Fruit fly (Drosophila melanogaster) whole organism, wandering third instar larva: ENCODE measurements around the gene Tdh.
A peak's percentile ranks its signal among the peaks of the same experiment; 100 is the strongest.

Experiments used
- Abd-B ChIP-seq: fragments of >200 bp; optimal IDR thresholded peaks from 2 replicates; lab custom pipeline; 2017; ENCODE audit warnings: missing biosample characterization, missing genetic modification characterization
- CG32264 ChIP-seq: fragments of 200-800 bp; sonication (Bioruptor generic); optimal IDR thresholded peaks from 2 replicates; lab custom pipeline; 2016; ENCODE audit warnings: missing biosample characterization, missing genetic modification characterization
- CG9705 ChIP-seq: fragments of 200-800 bp; sonication (Bioruptor generic); optimal IDR thresholded peaks from 2 replicates; lab custom pipeline; 2018; ENCODE audit warnings: missing biosample characterization, mild to moderate bottlenecking, missing genetic modification characterization
- CrebA ChIP-seq: fragments of 200-800 bp; sonication (Bioruptor generic); optimal IDR thresholded peaks from 2 replicates; lab custom pipeline; 2016; ENCODE audit warnings: missing biosample characterization, mild to moderate bottlenecking, missing genetic modification characterization, borderline replicate concordance
- Dif ChIP-seq: fragments of 200-275, 200-300 bp; sonication (Bioruptor generic); optimal IDR thresholded peaks from 2 replicates; lab custom pipeline; 2018; ENCODE audit warnings: missing biosample characterization, missing genetic modification characterization; ENCODE audit not compliant: partially characterized antibody
- GATAd ChIP-seq: sonication (Bioruptor generic); optimal IDR thresholded peaks from 2 replicates; lab custom pipeline; 2016; ENCODE audit warnings: missing biosample characterization, missing genetic modification characterization
- HLH106 ChIP-seq: fragments of 200-800 bp; optimal IDR thresholded peaks from 3 replicates; lab custom pipeline; 2019; ENCODE audit warnings: missing biosample characterization, mild to moderate bottlenecking, missing genetic modification characterization, moderate library complexity
- Hnf4 ChIP-seq: fragments of 200-800 bp; sonication (Bioruptor generic); optimal IDR thresholded peaks from 2 replicates; lab custom pipeline; 2016; ENCODE audit warnings: missing biosample characterization, mild to moderate bottlenecking, missing genetic modification characterization
- Hr78 ChIP-seq: fragments of >200 bp; optimal IDR thresholded peaks from 2 replicates; lab custom pipeline; 2017; ENCODE audit warnings: missing biosample characterization, missing genetic modification characterization
- Hr83 ChIP-seq: fragments of 200-300 bp; sonication (Bioruptor generic); optimal IDR thresholded peaks from 2 replicates; lab custom pipeline; 2016; ENCODE audit warnings: missing biosample characterization, mild to moderate bottlenecking, missing genetic modification characterization, moderate library complexity; ENCODE audit not compliant: poor library complexity, severe bottlenecking
- Mio ChIP-seq: sonication (Bioruptor generic); optimal IDR thresholded peaks from 2 replicates; lab custom pipeline; 2016; ENCODE audit warnings: missing biosample characterization, missing genetic modification characterization
- Myc ChIP-seq: fragments of >200 bp; optimal IDR thresholded peaks from 2 replicates; lab custom pipeline; 2017
- N ChIP-seq: fragments of >200 bp; optimal IDR thresholded peaks from 2 replicates; lab custom pipeline; 2018; ENCODE audit warnings: missing biosample characterization, missing external identifiers, missing genetic modification characterization
- OdsH ChIP-seq: fragments of 200-800 bp; sonication (Bioruptor generic); optimal IDR thresholded peaks from 2 replicates; lab custom pipeline; 2016; ENCODE audit warnings: missing biosample characterization, mild to moderate bottlenecking, missing genetic modification characterization
- Rel ChIP-seq, 2 experiments: fragments of 200-800 bp; sonication (Bioruptor generic) in 1 of 2; optimal IDR thresholded peaks; 2 replicates in 1 of 2; 3 replicates in 1 of 2; lab custom pipeline; 2016 to 2019; ENCODE audit warnings: mild to moderate bottlenecking in 2 of 2, missing biosample characterization in 2 of 2, missing genetic modification characterization in 2 of 2, moderate library complexity in 1 of 2
- Sp1 ChIP-seq: fragments of 200-800 bp; sonication (Bioruptor generic); optimal IDR thresholded peaks from 3 replicates; lab custom pipeline; 2019; ENCODE audit warnings: missing biosample characterization, mild to moderate bottlenecking, missing genetic modification characterization, moderate library complexity
- Vsx2 ChIP-seq: fragments of 200-300, 225-300 bp; sonication (Bioruptor generic); optimal IDR thresholded peaks from 2 replicates; lab custom pipeline; 2018; ENCODE audit warnings: missing biosample characterization, missing genetic modification characterization; ENCODE audit not compliant: partially characterized antibody
- br ChIP-seq: fragments of 200-800 bp; sonication (Bioruptor generic); optimal IDR thresholded peaks from 2 replicates; lab custom pipeline; 2016; ENCODE audit warnings: missing biosample characterization, missing genetic modification characterization
- brk ChIP-seq: fragments of 200-800 bp; sonication (Bioruptor generic); optimal IDR thresholded peaks from 2 replicates; lab custom pipeline; 2016; ENCODE audit warnings: missing biosample characterization, mild to moderate bottlenecking, missing genetic modification characterization
- dl ChIP-seq, 2 experiments: fragments of 175-275, 200-275 bp in 1 of 2; fragments of 200-275 bp in 1 of 2; sonication (Bioruptor generic); optimal IDR thresholded peaks; lab custom pipeline; 2018; ENCODE audit warnings: mild to moderate bottlenecking in 2 of 2, missing biosample characterization in 2 of 2, missing genetic modification characterization in 2 of 2, moderate library complexity in 2 of 2; ENCODE audit not compliant: partially characterized antibody in 2 of 2, insufficient read depth in 1 of 2
- dmrt93B ChIP-seq: fragments of 200-800 bp; sonication (Bioruptor generic); optimal IDR thresholded peaks from 2 replicates; lab custom pipeline; 2018; ENCODE audit warnings: missing biosample characterization, mild to moderate bottlenecking, missing genetic modification characterization
- dsf ChIP-seq: sonication (Bioruptor generic); optimal IDR thresholded peaks from 2 replicates; lab custom pipeline; 2016; ENCODE audit warnings: missing biosample characterization, missing genetic modification characterization, borderline replicate concordance
- ey ChIP-seq: fragments of 200-800 bp; sonication (Bioruptor generic); optimal IDR thresholded peaks from 2 replicates; lab custom pipeline; 2016; ENCODE audit warnings: missing biosample characterization, missing genetic modification characterization
- foxo ChIP-seq, 2 experiments: fragments of 200-800 bp; sonication (Bioruptor generic); optimal IDR thresholded peaks; 2 replicates in 1 of 2; 3 replicates in 1 of 2; lab custom pipeline; 2016 to 2017; ENCODE audit warnings: missing biosample characterization in 2 of 2, missing genetic modification characterization in 2 of 2
- fru ChIP-seq: fragments of 200-800 bp; sonication (Bioruptor generic); optimal IDR thresholded peaks from 3 replicates; lab custom pipeline; 2016; ENCODE audit warnings: missing biosample characterization, mild to moderate bottlenecking, missing genetic modification characterization
- h ChIP-seq: fragments of 200-800 bp; sonication (Bioruptor generic); optimal IDR thresholded peaks from 3 replicates; lab custom pipeline; 2016; ENCODE audit warnings: missing biosample characterization, mild to moderate bottlenecking, missing genetic modification characterization
- lola ChIP-seq: fragments of >200 bp; optimal IDR thresholded peaks from 2 replicates; lab custom pipeline; 2017; ENCODE audit warnings: missing biosample characterization, missing genetic modification characterization
- pan ChIP-seq: fragments of >200 bp; optimal IDR thresholded peaks from 2 replicates; lab custom pipeline; 2017
- psq ChIP-seq: fragments of 200-800 bp; sonication (Bioruptor generic); optimal IDR thresholded peaks from 3 replicates; lab custom pipeline; 2017; ENCODE audit warnings: missing biosample characterization, mild to moderate bottlenecking, missing genetic modification characterization, moderate library complexity
- rgr ChIP-seq: fragments of 200-800 bp; sonication (Bioruptor generic); optimal IDR thresholded peaks from 3 replicates; lab custom pipeline; 2016; ENCODE audit warnings: missing biosample characterization, mild to moderate bottlenecking, missing genetic modification characterization
- sage ChIP-seq: fragments of 200-800 bp; sonication (Bioruptor generic); optimal IDR thresholded peaks from 2 replicates; lab custom pipeline; 2016; ENCODE audit warnings: missing biosample characterization, mild to moderate bottlenecking, missing genetic modification characterization
- sv ChIP-seq: fragments of 200-800 bp; sonication (Bioruptor generic); optimal IDR thresholded peaks from 3 replicates; lab custom pipeline; 2016; ENCODE audit warnings: missing biosample characterization, missing genetic modification characterization
- tai ChIP-seq: sonication (Bioruptor generic); optimal IDR thresholded peaks from 2 replicates; lab custom pipeline; 2016; ENCODE audit warnings: missing biosample characterization, missing genetic modification characterization
- woc ChIP-seq: sonication (Bioruptor generic); optimal IDR thresholded peaks from 2 replicates; lab custom pipeline; 2016; ENCODE audit warnings: missing biosample characterization, mild to moderate bottlenecking, missing genetic modification characterization

The Tdh gene

DNA sequence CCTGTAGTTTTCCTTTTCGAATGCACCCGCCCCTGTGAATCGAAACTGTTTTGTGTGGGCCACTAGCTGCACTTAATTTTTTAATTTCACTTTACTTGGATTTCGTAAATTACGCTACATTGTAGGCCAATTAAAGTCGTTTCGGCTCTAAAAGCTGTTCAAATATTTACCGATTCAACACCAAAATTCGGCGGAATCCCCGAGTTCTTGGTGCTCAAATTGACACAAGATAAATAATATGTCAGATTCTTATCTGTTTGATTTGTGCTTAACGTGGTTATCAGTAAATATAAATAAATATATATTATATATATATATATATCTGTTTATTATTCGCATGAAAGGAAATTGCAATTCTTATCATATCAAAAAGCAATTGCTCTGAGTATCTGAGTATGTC lies 18.8 kb upstream of the Tdh start:
- TF ChIP-seq Mio (no peak), dmrt93B (GFP tag; lab: Kevin White, UChicago) (peak; percentile 54), Rel (GFP tag; optimal IDR thresholded peaks at IDR 0.05; lab: Kevin White, UChicago) (peak; percentile 16), Rel (tag; optimal IDR thresholded peaks at IDR 0.05; lab: Kevin White, UChicago) (peak; percentile 99), rgr (GFP tag; lab: Kevin White, UChicago) (peak; percentile 76), foxo (GFP tag; optimal IDR thresholded peaks at IDR 0.05; lab: Kevin White, UChicago) (peak in 1 of 2 experiments; percentile 58), N (GFP tag; lab: Kevin White, UChicago) (no peak), h (GFP tag; lab: Kevin White, UChicago) (peak; percentile 67), brk (peak; percentile 43), CG9705 (GFP tag; lab: Kevin White, UChicago) (peak; percentile 78), br (peak; percentile 24), Hr83 (GFP tag; lab: Kevin White, UChicago) (peak; percentile 76), sv (GFP tag; lab: Kevin White, UChicago) (no peak), OdsH (GFP tag; lab: Kevin White, UChicago) (peak; percentile 51), Abd-B (GFP tag; lab: Kevin White, UChicago) (no peak), lola (GFP tag; lab: Kevin White, UChicago) (no peak), Sp1 (GFP tag; lab: Kevin White, UChicago) (peak; percentile 79), CrebA (GFP tag; lab: Kevin White, UChicago) (no peak), dsf (GFP tag; lab: Kevin White, UChicago) (no peak), fru (GFP tag; lab: Kevin White, UChicago) (peak; percentile 4), Hnf4 (GFP tag; lab: Kevin White, UChicago) (peak; percentile 57), psq (peak; percentile 32), HLH106 (tag; lab: Kevin White, UChicago) (peak; percentile 67)

DNA sequence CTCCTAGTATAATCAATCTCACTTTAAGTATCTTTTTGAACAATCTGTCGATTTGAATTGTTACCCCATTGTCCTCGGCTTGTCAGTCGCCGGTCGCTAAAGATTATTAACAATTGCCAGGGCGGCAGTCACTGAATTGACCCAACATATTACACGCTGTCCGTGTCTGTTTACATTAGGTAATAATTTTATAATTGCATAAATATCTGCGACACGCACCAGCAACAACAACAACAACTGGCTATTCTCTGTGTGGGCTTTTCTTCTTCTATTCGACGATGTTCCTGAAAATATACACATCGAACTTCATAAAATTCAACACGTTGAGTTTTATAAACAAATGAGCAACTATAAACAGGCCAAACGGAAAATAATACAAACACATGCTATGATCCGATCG lies 18.0 kb upstream of the Tdh start:
- no peak for TF ChIP-seq pan
- TF ChIP-seq Sp1 (GFP tag; lab: Kevin White, UChicago): no peak
- no peak for TF ChIP-seq sv (GFP tag; lab: Kevin White, UChicago)
- no peak for TF ChIP-seq dsf (GFP tag; lab: Kevin White, UChicago)
- TF ChIP-seq dl (GFP tag; optimal IDR thresholded peaks at IDR 0.05; lab: Kevin White, UChicago; ENCODE audit: insufficient read depth in 1 of 2, partially characterized antibody in 2 of 2): no peak
- no peak for TF ChIP-seq Vsx2 (GFP tag; lab: Kevin White, UChicago)
- TF ChIP-seq tai (GFP tag; lab: Kevin White, UChicago): no peak
- no peak for TF ChIP-seq Hr78 (GFP tag; lab: Kevin White, UChicago)
- no peak for TF ChIP-seq Dif (GFP tag; lab: Kevin White, UChicago)
- no peak for TF ChIP-seq CG32264 (GFP tag; lab: Kevin White, UChicago)
- no peak for TF ChIP-seq CrebA (GFP tag; lab: Kevin White, UChicago)
- TF ChIP-seq h (GFP tag; lab: Kevin White, UChicago): no peak

DNA sequence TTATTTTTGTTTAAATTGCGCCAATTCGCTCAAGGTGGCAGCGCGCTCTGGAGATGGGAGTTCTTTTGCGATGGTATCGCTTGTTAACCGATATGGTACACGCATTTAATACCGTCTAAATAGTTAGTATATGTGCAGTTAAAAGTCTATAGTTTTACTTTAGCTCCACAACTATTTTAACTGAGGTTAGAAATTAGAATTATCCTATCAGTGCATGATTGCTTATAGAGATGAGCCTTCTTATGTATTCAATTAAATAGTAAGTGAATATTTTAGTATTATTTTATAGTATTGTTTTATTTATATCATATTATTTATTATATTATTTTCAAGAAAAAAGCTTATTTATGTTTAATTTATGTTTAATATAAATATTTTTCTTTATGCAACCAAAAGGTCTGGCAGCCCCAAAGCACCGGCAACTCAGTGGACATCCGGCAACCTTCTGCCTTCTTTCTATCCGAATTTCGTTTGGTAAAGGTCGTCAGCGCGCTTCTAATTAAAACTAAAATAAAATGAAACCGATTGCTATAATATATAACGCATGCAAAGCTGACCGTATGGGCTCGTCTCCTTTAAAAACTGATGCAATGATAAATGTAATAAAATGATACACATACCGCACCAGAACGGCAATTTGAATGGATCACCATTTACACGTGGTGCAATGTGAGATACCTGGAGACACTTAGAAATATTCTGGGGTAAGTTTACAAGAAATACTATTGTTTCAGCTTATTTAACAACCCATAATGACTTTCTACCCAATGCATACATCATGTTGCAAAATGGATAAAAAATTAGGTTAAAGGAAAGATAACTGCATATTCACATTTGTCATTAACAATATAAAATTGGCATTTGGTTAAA lies 13.7 kb upstream of the Tdh start, which contains the start of gene CG5199:
Gene CG5199 (minus strand): TSS at position 52 of the 870 bp plus-strand sequence.
- TF ChIP-seq OdsH (GFP tag; lab: Kevin White, UChicago) (peak; percentile 30), Hr83 (GFP tag; lab: Kevin White, UChicago) (peak; percentile 44), fru (GFP tag; lab: Kevin White, UChicago) (peak; percentile 23), h (GFP tag; lab: Kevin White, UChicago) (peak; percentile 50), CG9705 (GFP tag; lab: Kevin White, UChicago) (peak; percentile 4), foxo (GFP tag; optimal IDR thresholded peaks at IDR 0.05; lab: Kevin White, UChicago) (peak in 1 of 2 experiments; percentile 74), sv (GFP tag; lab: Kevin White, UChicago) (no peak), Hr78 (GFP tag; lab: Kevin White, UChicago) (no peak), woc (GFP tag; lab: Kevin White, UChicago) (no peak), Sp1 (GFP tag; lab: Kevin White, UChicago) (peak; percentile 59), ey (GFP tag; lab: Kevin White, UChicago) (peak; percentile 11), Hnf4 (GFP tag; lab: Kevin White, UChicago) (peak; percentile 13), Myc (lab: Kevin White, UChicago) (peak; percentile 26), rgr (GFP tag; lab: Kevin White, UChicago) (peak; percentile 44), sage (GFP tag; lab: Kevin White, UChicago) (peak; percentile 7), brk (peak; percentile 41), psq (peak; percentile 64), HLH106 (tag; lab: Kevin White, UChicago) (peak; percentile 80), pan (no peak), dmrt93B (GFP tag; lab: Kevin White, UChicago) (peak; percentile 41), GATAd (GFP tag; lab: Kevin White, UChicago) (no peak), CG32264 (GFP tag; lab: Kevin White, UChicago) (no peak)
